Fruit fly (Drosophila melanogaster) whole organism, embryonic: ENCODE measurements around the gene yrt.

Experiments used
- Antp ChIP-seq: fragments of 200-800 bp; sonication (Bioruptor generic); optimal IDR thresholded peaks from 3 replicates; lab custom pipeline; 2016; ENCODE audit warnings: missing biosample characterization, missing genetic modification characterization
- BEAF-32 ChIP-seq: fragments of 200-800 bp; sonication (Bioruptor generic); optimal IDR thresholded peaks from 3 replicates; lab custom pipeline; 2017; ENCODE audit warnings: missing biosample characterization, missing genetic modification characterization, mild to moderate bottlenecking, moderate library complexity, missing genetic modification reagents
- BtbVII ChIP-seq: fragments of 200-800 bp; sonication (Bioruptor generic); optimal IDR thresholded peaks from 3 replicates; lab custom pipeline; 2017; ENCODE audit warnings: missing biosample characterization, mild to moderate bottlenecking, missing genetic modification characterization
- CG10274 ChIP-seq: fragments of 200-800 bp; sonication (Bioruptor generic); optimal IDR thresholded peaks from 3 replicates; lab custom pipeline; 2017; ENCODE audit warnings: missing biosample characterization, mild to moderate bottlenecking, missing genetic modification characterization
- CG11085 ChIP-seq: fragments of 200-800 bp; sonication (Bioruptor generic); IDR thresholded peaks from 2 replicates; pipeline ENCODE4 v1.3.6; 2022; ENCODE audit warnings: missing biosample characterization, missing genetic modification characterization
- CG11093 ChIP-seq: fragments of 200-800 bp; sonication (Bioruptor generic); IDR thresholded peaks from 3 replicates; pipeline ENCODE4 v1.3.6; 2022; ENCODE audit warnings: missing biosample characterization, missing genetic modification characterization
- CG13287 ChIP-seq: fragments of 200-800 bp; sonication (Bioruptor generic); IDR thresholded peaks from 2 replicates; pipeline ENCODE4 v1.3.6; 2022; ENCODE audit warnings: missing biosample characterization, missing genetic modification characterization; ENCODE audit not compliant: partially characterized antibody
- CG13424 ChIP-seq: fragments of 200-800 bp; sonication (Bioruptor generic); optimal IDR thresholded peaks from 2 replicates; lab custom pipeline; 2019; ENCODE audit warnings: missing biosample characterization, mild to moderate bottlenecking, missing genetic modification characterization, moderate library complexity
- CG13624 ChIP-seq: fragments of 200-800 bp; sonication (Bioruptor generic); optimal IDR thresholded peaks from 2 replicates; lab custom pipeline; 2016; ENCODE audit warnings: missing biosample characterization, missing genetic modification characterization
- CG17361 ChIP-seq: fragments of 200-800 bp; sonication (Bioruptor generic); IDR thresholded peaks from 3 replicates; pipeline ENCODE4 v1.3.6; 2022; ENCODE audit warnings: missing biosample characterization, missing genetic modification characterization
- CG17612 ChIP-seq: fragments of 200-800 bp; sonication (Bioruptor generic); IDR thresholded peaks from 2 replicates; pipeline ENCODE4 v1.3.6; 2022; ENCODE audit warnings: missing biosample characterization, missing genetic modification characterization
- CG17829 ChIP-seq: fragments of 200-800 bp; optimal IDR thresholded peaks from 2 replicates; lab custom pipeline; 2019; ENCODE audit warnings: missing biosample characterization, mild to moderate bottlenecking, missing genetic modification characterization, moderate library complexity
- CG18764 ChIP-seq: fragments of 200-800 bp; sonication (Bioruptor generic); optimal IDR thresholded peaks from 3 replicates; lab custom pipeline; 2016; ENCODE audit warnings: missing biosample characterization, missing genetic modification characterization
- CG2202 ChIP-seq: fragments of 200-800 bp; sonication (Bioruptor generic); optimal IDR thresholded peaks from 2 replicates; lab custom pipeline; 2018; ENCODE audit warnings: missing biosample characterization, mild to moderate bottlenecking, missing genetic modification characterization
- CG32532 ChIP-seq: fragments of 200-800 bp; sonication (Bioruptor generic); IDR thresholded peaks from 2 replicates; pipeline ENCODE4 v1.3.6; 2022; ENCODE audit warnings: missing biosample characterization, missing genetic modification characterization
- CG3838 ChIP-seq: fragments of 200-800 bp; sonication (Bioruptor generic); optimal IDR thresholded peaks from 3 replicates; lab custom pipeline; 2016; ENCODE audit warnings: missing biosample characterization, missing genetic modification characterization
- CG3995 ChIP-seq: fragments of 200-800 bp; sonication (Bioruptor generic); optimal IDR thresholded peaks from 3 replicates; lab custom pipeline; 2016; ENCODE audit warnings: missing biosample characterization, missing genetic modification characterization
- CG42726 ChIP-seq: fragments of 200-800 bp; sonication (Bioruptor generic); IDR thresholded peaks from 2 replicates; pipeline ENCODE4 v1.3.6; 2022; ENCODE audit warnings: missing biosample characterization, missing genetic modification characterization; ENCODE audit not compliant: partially characterized antibody
- CG6654 ChIP-seq: fragments of 200-800 bp; sonication (Bioruptor generic); optimal IDR thresholded peaks from 2 replicates; lab custom pipeline; 2017; ENCODE audit warnings: missing biosample characterization, mild to moderate bottlenecking, missing genetic modification characterization
- CG7372 ChIP-seq: fragments of 200-800 bp; sonication (Bioruptor generic); IDR thresholded peaks from 2 replicates; pipeline ENCODE4 v1.3.6; 2022; ENCODE audit warnings: missing biosample characterization, missing genetic modification characterization
- CG8089 ChIP-seq: fragments of 200-800 bp; sonication (Bioruptor generic); optimal IDR thresholded peaks from 3 replicates; lab custom pipeline; 2016; ENCODE audit warnings: missing biosample characterization, missing genetic modification characterization
- CG8765 ChIP-seq: fragments of 200-800 bp; sonication (Bioruptor generic); IDR thresholded peaks from 2 replicates; pipeline ENCODE4 v1.3.6; 2022; ENCODE audit warnings: missing biosample characterization, missing genetic modification characterization
- CG9932 ChIP-seq: fragments of 200-800 bp; sonication (Bioruptor generic); IDR thresholded peaks from 2 replicates; pipeline ENCODE4 v1.3.6; 2022; ENCODE audit warnings: missing biosample characterization, missing genetic modification characterization
- D19B ChIP-seq: fragments of 200-800 bp; sonication (Bioruptor generic); optimal IDR thresholded peaks from 2 replicates; lab custom pipeline; 2017; ENCODE audit warnings: missing biosample characterization, mild to moderate bottlenecking, missing genetic modification characterization
- Fer1 ChIP-seq: fragments of 200-800 bp; sonication (Bioruptor generic); optimal IDR thresholded peaks from 2 replicates; lab custom pipeline; 2017; ENCODE audit warnings: missing biosample characterization, mild to moderate bottlenecking, missing genetic modification characterization
- GATAe ChIP-seq: fragments of 200-800 bp; sonication (Bioruptor generic); conservative IDR thresholded peaks from 2 replicates; pipeline ENCODE4 v1.3.6; 2022; ENCODE audit warnings: missing biosample characterization, missing genetic modification characterization
- Mad ChIP-seq: fragments of 200-800 bp; sonication (Bioruptor generic); optimal IDR thresholded peaks from 2 replicates; lab custom pipeline; 2016; ENCODE audit warnings: missing biosample characterization, missing genetic modification characterization
- PHDP ChIP-seq: fragments of 200-800 bp; sonication (Bioruptor generic); optimal IDR thresholded peaks from 3 replicates; lab custom pipeline; 2018; ENCODE audit warnings: missing biosample characterization, mild to moderate bottlenecking, missing genetic modification characterization, moderate library complexity
- Spps ChIP-seq: fragments of 200-800 bp; sonication (Bioruptor generic); optimal IDR thresholded peaks from 2 replicates; lab custom pipeline; 2018; ENCODE audit warnings: missing biosample characterization, mild to moderate bottlenecking, missing genetic modification characterization
- Ssrp ChIP-seq: fragments of 200-800 bp; sonication (Bioruptor generic); optimal IDR thresholded peaks from 2 replicates; lab custom pipeline; 2018; ENCODE audit warnings: missing biosample characterization, mild to moderate bottlenecking, missing genetic modification characterization, moderate library complexity
- Trl ChIP-seq, 3 experiments: fragments of >200 bp in 2 of 3; fragments of 200-800 bp in 1 of 3; sonication (Bioruptor generic) in 1 of 3; optimal IDR thresholded peaks; 2 replicates in 1 of 3; 3 replicates in 2 of 3; lab custom pipeline; 2016 to 2017; ENCODE audit warnings: missing biosample characterization in 1 of 3, missing genetic modification characterization in 1 of 3
- abd-A ChIP-seq: fragments of 200-800 bp; sonication (Bioruptor generic); optimal IDR thresholded peaks from 3 replicates; lab custom pipeline; 2019; ENCODE audit warnings: missing biosample characterization, mild to moderate bottlenecking, missing genetic modification characterization, moderate library complexity
- bab2 ChIP-seq: fragments of 200-800 bp; sonication (Bioruptor generic); optimal IDR thresholded peaks from 2 replicates; lab custom pipeline; 2016; ENCODE audit warnings: missing biosample characterization, missing genetic modification characterization
- btn ChIP-seq: fragments of 200-800 bp; sonication (Bioruptor generic); optimal IDR thresholded peaks from 2 replicates; lab custom pipeline; 2016; ENCODE audit warnings: missing biosample characterization, missing genetic modification characterization
- cas ChIP-seq: fragments of 200-800 bp; sonication (Bioruptor generic); IDR thresholded peaks from 2 replicates; pipeline ENCODE4 v1.3.6; 2022; ENCODE audit warnings: missing biosample characterization, missing genetic modification characterization
- chn ChIP-seq: fragments of 200-800 bp; sonication (Bioruptor generic); optimal IDR thresholded peaks from 2 replicates; lab custom pipeline; 2016; ENCODE audit warnings: missing biosample characterization, missing genetic modification characterization
- corto ChIP-seq: fragments of 200-800 bp; sonication (Bioruptor generic); optimal IDR thresholded peaks from 2 replicates; lab custom pipeline; 2016; ENCODE audit warnings: missing biosample characterization, mild to moderate bottlenecking, missing genetic modification characterization, moderate library complexity
- gfzf ChIP-seq: fragments of 200-800 bp; sonication (Bioruptor generic); optimal IDR thresholded peaks from 2 replicates; lab custom pipeline; 2016; ENCODE audit warnings: missing biosample characterization, mild to moderate bottlenecking, missing genetic modification characterization, moderate library complexity
- grau ChIP-seq: fragments of 200-800 bp; optimal IDR thresholded peaks from 3 replicates; lab custom pipeline; 2019; ENCODE audit warnings: missing biosample characterization, mild to moderate bottlenecking, missing genetic modification characterization, moderate library complexity
- inv ChIP-seq: fragments of 200-800 bp; sonication (Bioruptor generic); IDR thresholded peaks from 2 replicates; pipeline ENCODE4 v1.3.6; 2022; ENCODE audit warnings: missing biosample characterization, missing genetic modification characterization; ENCODE audit not compliant: partially characterized antibody
- lmd ChIP-seq: fragments of 200-800 bp; sonication (Bioruptor generic); IDR thresholded peaks from 2 replicates; pipeline ENCODE4 v1.3.6; 2022; ENCODE audit warnings: missing biosample characterization, missing genetic modification characterization
- mam ChIP-seq: fragments of 200-800 bp; sonication (Bioruptor generic); optimal IDR thresholded peaks from 3 replicates; lab custom pipeline; 2016; ENCODE audit warnings: missing biosample characterization, missing genetic modification characterization
- nau ChIP-seq: fragments of 200-800 bp; sonication (Bioruptor generic); optimal IDR thresholded peaks from 3 replicates; lab custom pipeline; 2017; ENCODE audit warnings: missing biosample characterization, mild to moderate bottlenecking, missing genetic modification characterization, missing genetic modification reagents
- nerfin-2 ChIP-seq: fragments of 200-800 bp; sonication (Bioruptor generic); IDR thresholded peaks from 2 replicates; pipeline ENCODE4 v1.3.6; 2022; ENCODE audit warnings: missing biosample characterization, missing genetic modification characterization; ENCODE audit not compliant: partially characterized antibody
- otp ChIP-seq: fragments of 200-800 bp; sonication (Bioruptor generic); IDR thresholded peaks from 3 replicates; pipeline ENCODE4, ENCODE4 v1.3.6; 2022; ENCODE audit warnings: missing biosample characterization, missing genetic modification characterization
- pnt ChIP-seq: fragments of 200-800 bp; sonication (Bioruptor generic); optimal IDR thresholded peaks from 3 replicates; lab custom pipeline; 2016; ENCODE audit warnings: missing biosample characterization, missing genetic modification characterization
- pros ChIP-seq: fragments of 200-800 bp; sonication (Bioruptor generic); optimal IDR thresholded peaks from 3 replicates; lab custom pipeline; 2019; ENCODE audit warnings: missing biosample characterization, mild to moderate bottlenecking, missing genetic modification characterization, moderate library complexity
- psq ChIP-seq: fragments of 200-800 bp; sonication (Bioruptor generic); optimal IDR thresholded peaks from 2 replicates; lab custom pipeline; 2017; ENCODE audit warnings: missing biosample characterization, missing genetic modification characterization
- schlank ChIP-seq: fragments of 200-800 bp; sonication (Bioruptor generic); optimal IDR thresholded peaks from 2 replicates; lab custom pipeline; 2018; ENCODE audit warnings: missing biosample characterization, mild to moderate bottlenecking, missing genetic modification characterization
- sima ChIP-seq: fragments of 200-800 bp; sonication (Bioruptor generic); optimal IDR thresholded peaks from 2 replicates; lab custom pipeline; 2016; ENCODE audit warnings: missing biosample characterization, missing genetic modification characterization
- zen ChIP-seq: fragments of 200-800 bp; sonication (Bioruptor generic); optimal IDR thresholded peaks from 3 replicates; lab custom pipeline; 2018; ENCODE audit warnings: missing biosample characterization, mild to moderate bottlenecking, missing genetic modification characterization, moderate library complexity

yrt gene

dm6 chr3R:13469246-13469645 lies 34.5 kb upstream of the yrt start (continued):
- TF ChIP-seq Antp (peak; percentile 41), lmd (peak; percentile 41; the same call in 1 of the 2 replicates), CG3995 (GFP tag; lab: Kevin White, UChicago) (no peak), CG6654 (GFP tag; lab: Kevin White, UChicago) (no peak), otp (no peak), mam (no peak), CG42726 (GFP tag; lab: Robert Waterston, UW) (no peak), BEAF-32 (GFP tag; lab: Kevin White, UChicago) (no peak), sima (GFP tag; lab: Kevin White, UChicago) (no peak), CG11085 (GFP tag; lab: Robert Waterston, UW) (no peak), CG2202 (tag; lab: Kevin White, UChicago) (no peak), inv (no peak), zen (peak; percentile 35), Mad (GFP tag; lab: Kevin White, UChicago) (no peak), CG13424 (tag; lab: Kevin White, UChicago) (no peak), psq (GFP tag; lab: Kevin White, UChicago) (no peak), D19B (GFP tag; lab: Kevin White, UChicago) (no peak), CG17829 (tag; lab: Kevin White, UChicago) (peak; percentile 54), gfzf (no peak), BtbVII (no peak), pros (GFP tag; lab: Kevin White, UChicago) (no peak), CG8089 (GFP tag; lab: Kevin White, UChicago) (no peak), btn (GFP tag; lab: Kevin White, UChicago) (no peak), pnt (GFP tag; lab: Kevin White, UChicago) (peak; percentile 32), chn (peak; percentile 17), corto (GFP tag; lab: Kevin White, UChicago) (no peak), grau (peak; percentile 37), CG8765 (no peak; the same call in 1 of the 2 replicates), schlank (no peak), CG7372 (GFP tag; lab: Robert Waterston, UW) (no peak), CG13624 (GFP tag; lab: Kevin White, UChicago) (no peak), GATAe (GFP tag; lab: Robert Waterston, UW) (no peak), nau (GFP tag; lab: Kevin White, UChicago) (no peak), CG32532 (GFP tag; lab: Robert Waterston, UW) (no peak), Spps (tag; lab: Kevin White, UChicago) (no peak), CG18764 (GFP tag; lab: Kevin White, UChicago) (no peak), PHDP (tag; lab: Kevin White, UChicago) (peak; percentile 24), CG17612 (no peak), CG3838 (GFP tag; lab: Kevin White, UChicago) (no peak), CG9932 (GFP tag; lab: Robert Waterston, UW) (no peak), cas (GFP tag; lab: Robert Waterston, UW) (no peak), Ssrp (peak; percentile 29), CG13287 (no peak), nerfin-2 (GFP tag; lab: Robert Waterston, UW) (no peak), CG11093 (GFP tag; lab: Robert Waterston, UW) (no peak), bab2 (GFP tag; lab: Kevin White, UChicago) (peak; percentile 34), Fer1 (GFP tag; lab: Kevin White, UChicago) (no peak), Trl (optimal IDR thresholded peaks at IDR 0.05; lab: Kevin White, UChicago) (no peak), Trl (GFP tag; optimal IDR thresholded peaks at IDR 0.05; lab: Kevin White, UChicago) (peak; percentile 1), CG10274 (no peak), abd-A (tag; lab: Kevin White, UChicago) (no peak), CG17361 (GFP tag; lab: Robert Waterston, UW) (peak; percentile 36; the same call in 1 of the 3 replicates)
